Fruit fly (Drosophila melanogaster): ENCODE measurements around the gene skd.
A peak's percentile ranks its signal among the peaks of the same experiment; 100 is the strongest.

Gene skd

dm6 chr3L:21065212-21065902 is 38.1 kb upstream of the skd start, which contains the start of gene CG43072 (continued):
- TF ChIP-seq CG9876 (GFP tag; optimal IDR thresholded peaks at IDR 0.05) (no peak), CTCF (GFP tag; optimal IDR thresholded peaks at IDR 0.05) (peak; percentile 83), CG11456 (GFP tag; IDR thresholded peaks at IDR 0.05) (no peak), tio (GFP tag; optimal IDR thresholded peaks at IDR 0.05) (no peak), CG42726 (GFP tag; IDR thresholded peaks at IDR 0.05; ENCODE audit: partially characterized antibody) (no peak), Poxn (GFP tag; IDR thresholded peaks at IDR 0.05) (no peak), gem (tag; optimal IDR thresholded peaks at IDR 0.05) (no peak), NFAT (GFP tag; IDR thresholded peaks at IDR 0.05) (no peak), pros (GFP tag; optimal IDR thresholded peaks at IDR 0.05) (no peak), onecut (GFP tag; IDR thresholded peaks at IDR 0.05) (no peak), danr (GFP tag; IDR thresholded peaks at IDR 0.05) (no peak), CG32772 (GFP tag; IDR thresholded peaks at IDR 0.05) (no peak), ranshi (GFP tag; IDR thresholded peaks at IDR 0.05) (no peak), pan (optimal IDR thresholded peaks at IDR 0.05) (no peak), pan (GFP tag; optimal IDR thresholded peaks at IDR 0.05 in 1 of 2, IDR thresholded peaks at IDR 0.05 in 1 of 2) (no peak), ato (GFP tag; IDR thresholded peaks at IDR 0.05; ENCODE audit: partially characterized antibody) (no peak), pho (GFP tag; optimal IDR thresholded peaks at IDR 0.05) (no peak), dmrt99B (tag; optimal IDR thresholded peaks at IDR 0.05) (no peak), D19B (GFP tag; optimal IDR thresholded peaks at IDR 0.05) (no peak), shn (GFP tag; optimal IDR thresholded peaks at IDR 0.05) (no peak), CG11504 (tag; optimal IDR thresholded peaks at IDR 0.05) (no peak), fd3F (GFP tag; optimal IDR thresholded peaks at IDR 0.05) (no peak), lilli (GFP tag; optimal IDR thresholded peaks at IDR 0.05) (peak; percentile 9), sd (tag; optimal IDR thresholded peaks at IDR 0.05) (peak; percentile 98), tin (GFP tag; optimal IDR thresholded peaks at IDR 0.05) (no peak), CG16813 (GFP tag; IDR thresholded peaks at IDR 0.05; ENCODE audit: partially characterized antibody) (peak; percentile 34; the same call in 1 of the 3 replicates), CG1792 (GFP tag; optimal IDR thresholded peaks at IDR 0.05) (no peak), sim (GFP tag; IDR thresholded peaks at IDR 0.05) (no peak), tll (GFP tag; optimal IDR thresholded peaks at IDR 0.05) (no peak), dimm (GFP tag; IDR thresholded peaks at IDR 0.05) (no peak), Neu2 (GFP tag; optimal IDR thresholded peaks at IDR 0.05; ENCODE audit: borderline replicate concordance) (no peak), wdn (GFP tag; IDR thresholded peaks at IDR 0.05) (no peak), CG2120 (GFP tag; optimal IDR thresholded peaks at IDR 0.05) (no peak), h (optimal IDR thresholded peaks at IDR 0.05) (no peak), disco-r (GFP tag; optimal IDR thresholded peaks at IDR 0.05) (no peak), CkIIα-i1 (GFP tag; IDR thresholded peaks at IDR 0.05) (no peak), ssp (GFP tag; IDR thresholded peaks at IDR 0.05) (no peak), sr (GFP tag; IDR thresholded peaks at IDR 0.05) (no peak), CG15479 (GFP tag; optimal IDR thresholded peaks at IDR 0.05) (no peak), corto (GFP tag; optimal IDR thresholded peaks at IDR 0.05) (no peak), sisA (GFP tag; IDR thresholded peaks at IDR 0.05) (no peak), CG10462 (GFP tag; optimal IDR thresholded peaks at IDR 0.05) (no peak), E2f2 (GFP tag; IDR thresholded peaks at IDR 0.05) (no peak), CG18619 (GFP tag; optimal IDR thresholded peaks at IDR 0.05) (no peak), ab (GFP tag; optimal IDR thresholded peaks at IDR 0.05) (no peak), CG6765 (GFP tag; optimal IDR thresholded peaks at IDR 0.05) (no peak), CG7987 (GFP tag; optimal IDR thresholded peaks at IDR 0.05) (peak; percentile 14), bowl (GFP tag; IDR thresholded peaks at IDR 0.05) (no peak; the same call in 1 of the 2 replicates), CG10431 (GFP tag; optimal IDR thresholded peaks at IDR 0.05) (peak; percentile 57), gsb-n (tag; optimal IDR thresholded peaks at IDR 0.05) (no peak), CG14050 (GFP tag; IDR thresholded peaks at IDR 0.05) (no peak), Fer2 (tag; optimal IDR thresholded peaks at IDR 0.05) (peak; percentile 6)
